In the genomic region with DNA sequence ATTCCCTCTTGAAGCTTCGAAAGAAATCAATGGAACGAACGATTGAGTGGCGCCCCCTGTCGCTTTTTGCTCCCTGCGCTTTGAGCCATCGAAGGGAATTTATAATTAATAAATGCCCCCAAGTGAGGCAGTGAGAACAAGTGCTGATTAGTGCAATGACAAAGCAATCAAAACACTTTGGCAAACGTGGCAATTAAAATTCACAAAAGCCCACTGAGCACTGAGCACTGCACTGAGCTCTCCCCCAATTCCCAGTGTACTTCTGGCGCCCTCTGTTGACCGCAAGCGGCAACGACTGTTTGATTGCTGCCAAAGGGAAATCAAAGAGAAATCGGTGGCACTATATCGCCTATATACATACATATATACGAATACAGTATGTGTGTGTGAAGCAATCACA, we compare ENCODE assay signal across 1 fruit fly cellular context.
TF ChIP-seq lines count a peak whose summit lies in the region.

No protein-coding gene starts in this region.

TF ChIP-seq in whole organism, embryonic, 481 proteins besides CTCF, POLR2A, EP300 and RAD21 (continued from another document):
- TF ChIP-seq Hr78 (GFP tag; optimal IDR thresholded peaks at IDR 0.05; lab: Kevin White, UChicago) (peak in 1 of 2 experiments; percentile 23), Taf1 (GFP tag; IDR thresholded peaks at IDR 0.05; lab: Robert Waterston, UW) (no peak), CG10274 (GFP tag; optimal IDR thresholded peaks at IDR 0.05; lab: Kevin White, UChicago) (no peak), z (GFP tag; IDR thresholded peaks at IDR 0.05; lab: Robert Waterston, UW) (no peak), CG13123 (GFP tag; optimal IDR thresholded peaks at IDR 0.05; lab: Kevin White, UChicago) (no peak), az2 (GFP tag; optimal IDR thresholded peaks at IDR 0.05; lab: Kevin White, UChicago) (no peak), CG12391 (tag; optimal IDR thresholded peaks at IDR 0.05; lab: Kevin White, UChicago) (no peak), CG4404 (GFP tag; IDR thresholded peaks at IDR 0.05; lab: Robert Waterston, UW) (no peak), emc (GFP tag; optimal IDR thresholded peaks at IDR 0.05; lab: Kevin White, UChicago) (no peak), CG11093 (GFP tag; IDR thresholded peaks at IDR 0.05; lab: Robert Waterston, UW) (no peak), CG3065 (GFP tag; optimal IDR thresholded peaks at IDR 0.05; lab: Kevin White, UChicago) (no peak), Camta (GFP tag; optimal IDR thresholded peaks at IDR 0.05; lab: Kevin White, UChicago) (no peak), chif (GFP tag; optimal IDR thresholded peaks at IDR 0.05; lab: Kevin White, UChicago) (peak in 1 of 2 experiments; percentile 6), CG15011 (GFP tag; optimal IDR thresholded peaks at IDR 0.05; lab: Kevin White, UChicago) (no peak), CG31388 (GFP tag; optimal IDR thresholded peaks at IDR 0.05; lab: Kevin White, UChicago) (no peak), Rx (GFP tag; IDR thresholded peaks at IDR 0.05; lab: Robert Waterston, UW) (no peak), CG7839 (tag; optimal IDR thresholded peaks at IDR 0.05; lab: Kevin White, UChicago) (peak; percentile 23), Blimp-1 (GFP tag; optimal IDR thresholded peaks at IDR 0.05; lab: Kevin White, UChicago) (peak; percentile 7), MTF-1 (GFP tag; optimal IDR thresholded peaks at IDR 0.05; lab: Kevin White, UChicago; ENCODE audit: borderline replicate concordance) (no peak), pfk (GFP tag; optimal IDR thresholded peaks at IDR 0.05; lab: Kevin White, UChicago) (no peak), btn (GFP tag; optimal IDR thresholded peaks at IDR 0.05; lab: Kevin White, UChicago) (no peak), ranshi (GFP tag; IDR thresholded peaks at IDR 0.05; lab: Robert Waterston, UW) (no peak), vfl (GFP tag; optimal IDR thresholded peaks at IDR 0.05; lab: Kevin White, UChicago) (no peak), Doc3 (GFP tag; IDR thresholded peaks at IDR 0.05; lab: Robert Waterston, UW; ENCODE audit: partially characterized antibody) (no peak), CG16815 (GFP tag; optimal IDR thresholded peaks at IDR 0.05; lab: Kevin White, UChicago) (no peak), CG18599 (GFP tag; optimal IDR thresholded peaks at IDR 0.05; lab: Kevin White, UChicago) (no peak), stwl (tag; optimal IDR thresholded peaks at IDR 0.05; lab: Kevin White, UChicago) (peak; percentile 9), cato (GFP tag; optimal IDR thresholded peaks at IDR 0.05; lab: Kevin White, UChicago; ENCODE audit: borderline replicate concordance) (no peak), CG8388 (GFP tag; optimal IDR thresholded peaks at IDR 0.05; lab: Kevin White, UChicago) (no peak), MESR4 (GFP tag; optimal IDR thresholded peaks at IDR 0.05; lab: Kevin White, UChicago) (no peak), Trl (optimal IDR thresholded peaks at IDR 0.05; lab: Kevin White, UChicago) (peak in 1 of 2 experiments; percentile 2), Trl (GFP tag; optimal IDR thresholded peaks at IDR 0.05; lab: Kevin White, UChicago) (no peak), fd64A (GFP tag; optimal IDR thresholded peaks at IDR 0.05; lab: Kevin White, UChicago) (no peak), CG18262 (tag; optimal IDR thresholded peaks at IDR 0.05; lab: Kevin White, UChicago) (peak; percentile 40), dmrt99B (tag; optimal IDR thresholded peaks at IDR 0.05; lab: Kevin White, UChicago) (peak; percentile 5), onecut (GFP tag; IDR thresholded peaks at IDR 0.05; lab: Robert Waterston, UW) (peak; percentile 21; the same call in 1 of the 2 replicates), gsb-n (tag; optimal IDR thresholded peaks at IDR 0.05; lab: Kevin White, UChicago) (peak; percentile 6), BEAF-32 (GFP tag; optimal IDR thresholded peaks at IDR 0.05; lab: Kevin White, UChicago) (no peak), H15 (GFP tag; IDR thresholded peaks at IDR 0.05; lab: Robert Waterston, UW) (0 out of 3 replicates have a peak, but pooled peaks have one; percentile 35), CG12299 (tag; optimal IDR thresholded peaks at IDR 0.05; lab: Kevin White, UChicago) (no peak), slou (GFP tag; optimal IDR thresholded peaks at IDR 0.05; lab: Kevin White, UChicago) (no peak), Lim3 (GFP tag; IDR thresholded peaks at IDR 0.05; lab: Robert Waterston, UW) (no peak), croc (GFP tag; conservative IDR thresholded peaks at IDR 0.05; lab: Robert Waterston, UW) (no peak), CG1529 (GFP tag; optimal IDR thresholded peaks at IDR 0.05; lab: Kevin White, UChicago) (no peak), CG9437 (GFP tag; optimal IDR thresholded peaks at IDR 0.05; lab: Kevin White, UChicago) (peak; percentile 20), CoRest (tag; optimal IDR thresholded peaks at IDR 0.05; lab: Kevin White, UChicago) (peak; percentile 31), CG13296 (GFP tag; optimal IDR thresholded peaks at IDR 0.05; lab: Kevin White, UChicago) (no peak), dmrt11E (tag; optimal IDR thresholded peaks at IDR 0.05; lab: Kevin White, UChicago) (peak; percentile 12), CG17829 (tag; optimal IDR thresholded peaks at IDR 0.05; lab: Kevin White, UChicago) (peak; percentile 25), Sox102F (GFP tag; optimal IDR thresholded peaks at IDR 0.05; lab: Kevin White, UChicago) (peak; percentile 12), ap (GFP tag; IDR thresholded peaks at IDR 0.05; lab: Robert Waterston, UW) (no peak), CG7987 (GFP tag; optimal IDR thresholded peaks at IDR 0.05; lab: Kevin White, UChicago) (no peak), Atf6 (GFP tag; IDR thresholded peaks at IDR 0.05; lab: Robert Waterston, UW) (peak; percentile 15; the same call in 1 of the 2 replicates), CG31224 (GFP tag; IDR thresholded peaks at IDR 0.05; lab: Robert Waterston, UW) (0 out of 2 replicates have a peak, but pooled peaks have one; percentile 23), CG10267 (tag; optimal IDR thresholded peaks at IDR 0.05; lab: Kevin White, UChicago) (no peak), lola (GFP tag; optimal IDR thresholded peaks at IDR 0.05; lab: Kevin White, UChicago) (no peak), odd (GFP tag; optimal IDR thresholded peaks at IDR 0.05; lab: Kevin White, UChicago) (peak; percentile 23), yki (optimal IDR thresholded peaks at IDR 0.05; lab: Kevin White, UChicago) (no peak), sna (GFP tag; IDR thresholded peaks at IDR 0.05; lab: Robert Waterston, UW; ENCODE audit: partially characterized antibody) (no peak), CG31441 (GFP tag; IDR thresholded peaks at IDR 0.05; lab: Robert Waterston, UW) (no peak), CG17802 (tag; optimal IDR thresholded peaks at IDR 0.05; lab: Kevin White, UChicago) (no peak), CG7963 (GFP tag; IDR thresholded peaks at IDR 0.05; lab: Robert Waterston, UW; ENCODE audit: partially characterized antibody) (no peak), ara (GFP tag; IDR thresholded peaks at IDR 0.05; lab: Robert Waterston, UW) (0 out of 2 replicates have a peak, but pooled peaks have one; percentile 35), CG13775 (GFP tag; optimal IDR thresholded peaks at IDR 0.05; lab: Kevin White, UChicago) (peak; percentile 24), sens (GFP tag; lab: Kevin White, UChicago) (peak; percentile 85), nmo (GFP tag; optimal IDR thresholded peaks at IDR 0.05; lab: Kevin White, UChicago) (peak; percentile 22), hbn (GFP tag; IDR thresholded peaks at IDR 0.05; lab: Robert Waterston, UW; ENCODE audit: partially characterized antibody) (no peak), CG33557 (GFP tag; optimal IDR thresholded peaks at IDR 0.05; lab: Kevin White, UChicago) (peak; percentile 11), CG5953 (GFP tag; IDR thresholded peaks at IDR 0.05; lab: Robert Waterston, UW) (no peak), Fer1 (GFP tag; optimal IDR thresholded peaks at IDR 0.05; lab: Kevin White, UChicago) (no peak), Ets65A (GFP tag; lab: Kevin White, UChicago) (peak; percentile 88), Ada2b (GFP tag; IDR thresholded peaks at IDR 0.05; lab: Robert Waterston, UW) (no peak), HLH3B (GFP tag; IDR thresholded peaks at IDR 0.05; lab: Robert Waterston, UW) (no peak), Med (GFP tag; lab: Kevin White, UChicago) (peak; percentile 73), zf30C (GFP tag; optimal IDR thresholded peaks at IDR 0.05; lab: Kevin White, UChicago) (no peak), grau (tag; optimal IDR thresholded peaks at IDR 0.05; lab: Kevin White, UChicago) (peak; percentile 4), CG6813 (GFP tag; optimal IDR thresholded peaks at IDR 0.05; lab: Kevin White, UChicago) (peak; percentile 2), Hr51 (GFP tag; optimal IDR thresholded peaks at IDR 0.05; lab: Kevin White, UChicago) (peak in 1 of 2 experiments; percentile 25), disco-r (GFP tag; optimal IDR thresholded peaks at IDR 0.05; lab: Kevin White, UChicago) (no peak), seq (GFP tag; IDR thresholded peaks at IDR 0.05; lab: Robert Waterston, UW) (0 out of 2 replicates have a peak, but pooled peaks have one; percentile 30), CG5245 (GFP tag; optimal IDR thresholded peaks at IDR 0.05; lab: Kevin White, UChicago) (peak; percentile 3), Oli (tag; optimal IDR thresholded peaks at IDR 0.05; lab: Kevin White, UChicago) (peak; percentile 28), CG30431 (GFP tag; optimal IDR thresholded peaks at IDR 0.05; lab: Kevin White, UChicago) (peak; percentile 15), Jarid2 (GFP tag; optimal IDR thresholded peaks at IDR 0.05; lab: Kevin White, UChicago) (peak; percentile 23), pho (GFP tag; optimal IDR thresholded peaks at IDR 0.05; lab: Kevin White, UChicago) (no peak), CG11085 (GFP tag; IDR thresholded peaks at IDR 0.05; lab: Robert Waterston, UW) (no peak), slp2 (GFP tag; optimal IDR thresholded peaks at IDR 0.05; lab: Kevin White, UChicago) (no peak), CG2712 (tag; optimal IDR thresholded peaks at IDR 0.05; lab: Kevin White, UChicago) (peak; percentile 25), cwo (GFP tag; optimal IDR thresholded peaks at IDR 0.05; lab: Kevin White, UChicago) (no peak), Ravus (GFP tag; IDR thresholded peaks at IDR 0.05; lab: Robert Waterston, UW) (no peak), D19A (tag; optimal IDR thresholded peaks at IDR 0.05; lab: Kevin White, UChicago) (no peak), kni (GFP tag; optimal IDR thresholded peaks at IDR 0.05; lab: Kevin White, UChicago) (no peak), CG14667 (GFP tag; IDR thresholded peaks at IDR 0.05; lab: Robert Waterston, UW) (no peak), BtbVII (GFP tag; optimal IDR thresholded peaks at IDR 0.05; lab: Kevin White, UChicago) (peak; percentile 1), CG2202 (tag; optimal IDR thresholded peaks at IDR 0.05; lab: Kevin White, UChicago) (no peak), CG14710 (tag; optimal IDR thresholded peaks at IDR 0.05; lab: Kevin White, UChicago) (no peak), schlank (tag; optimal IDR thresholded peaks at IDR 0.05; lab: Kevin White, UChicago) (no peak), CG2678 (tag; optimal IDR thresholded peaks at IDR 0.05; lab: Kevin White, UChicago) (peak; percentile 15), tio (GFP tag; optimal IDR thresholded peaks at IDR 0.05; lab: Kevin White, UChicago) (peak; percentile 5)
